Worm (Caenorhabditis elegans): ENCODE measurements around the gene F02A9.7.

The F02A9.7 gene

DNA sequence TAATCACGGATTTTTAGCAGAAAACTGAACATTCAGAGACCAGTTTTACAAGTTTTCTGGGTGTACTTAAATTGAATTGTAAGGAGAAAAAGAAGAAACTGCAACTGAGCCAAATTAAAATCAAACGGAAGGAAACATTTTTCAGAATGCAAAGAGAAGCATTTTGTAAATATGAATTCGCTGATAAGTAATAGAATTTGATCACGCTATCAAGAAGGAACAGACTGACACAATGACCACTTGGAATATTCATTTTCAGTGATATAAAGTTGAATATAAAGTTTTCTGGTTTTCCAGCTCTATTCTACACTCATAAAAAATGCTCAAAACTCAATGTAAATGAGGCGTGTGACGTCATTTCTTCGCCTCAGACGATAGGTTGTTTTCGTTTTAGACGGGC, 41.3 kb downstream of the F02A9.7 start:
- TF ChIP-seq nhr-28 (tag; optimal IDR thresholded peaks at IDR 0.05) (no peak), zip-8 (tag; optimal IDR thresholded peaks at IDR 0.05) (peak; percentile 24)

- TF ChIP-seq unc-39 (tag; optimal IDR thresholded peaks at IDR 0.05) (no peak), ceh-83 (GFP tag; optimal IDR thresholded peaks at IDR 0.05) (no peak)
These were observed 44.6 kb downstream of the F02A9.7 start for ce11 chrIII:9030818-9031217.

DNA sequence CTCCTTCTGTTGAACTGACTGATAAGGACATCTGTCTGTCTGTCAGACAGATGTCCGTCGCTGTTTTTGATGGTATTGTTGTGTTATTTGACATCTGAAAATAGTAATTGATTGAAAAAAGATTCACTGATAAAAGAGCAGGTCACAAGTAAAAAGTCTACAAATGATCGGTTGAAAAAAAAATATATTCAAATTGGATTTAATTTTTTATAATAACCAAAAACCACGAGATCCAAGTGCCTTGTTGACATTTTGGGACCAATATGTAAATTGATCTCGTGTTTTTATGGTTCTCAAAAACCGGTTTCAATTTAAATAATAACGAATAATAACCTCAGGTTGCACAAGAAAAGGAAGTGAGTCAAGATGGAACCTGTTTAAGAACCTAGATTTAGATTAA, 48.5 kb downstream of the F02A9.7 start, which contains the start of gene F59B2.13:
F59B2.13 (minus strand) TSS at position 101 of the 400 bp plus-strand sequence.
- no peak for TF ChIP-seq elt-1 (tag; optimal IDR thresholded peaks at IDR 0.05; ENCODE audit: borderline replicate concordance, insufficient read depth)
- TF ChIP-seq unc-120 (tag; optimal IDR thresholded peaks at IDR 0.05; ENCODE audit: poor library complexity, severe bottlenecking), result no peak
- no peak for TF ChIP-seq ceh-83 (GFP tag; optimal IDR thresholded peaks at IDR 0.05)

Measured in whole organism, mixed stage, embryonic.